Worm (Caenorhabditis elegans): ENCODE results near the gene srx-117.

DNA sequence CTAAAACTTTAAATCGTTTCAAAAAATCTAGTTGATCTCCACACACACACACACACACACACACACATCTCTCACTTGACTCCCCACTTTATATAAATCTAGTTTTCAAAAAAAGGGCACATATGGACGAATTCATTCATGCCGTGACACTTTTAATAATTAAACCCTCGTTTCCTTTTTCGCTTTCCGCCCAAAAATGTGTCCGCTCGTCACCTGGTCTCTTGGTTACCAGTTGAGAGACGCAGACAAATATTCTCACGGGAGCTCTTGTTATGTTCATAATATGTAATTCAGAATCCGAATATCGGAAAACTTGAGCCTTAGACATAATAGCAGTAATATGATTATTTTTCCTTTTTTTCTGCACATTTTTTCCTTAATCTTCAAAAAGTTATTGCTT lies 7.6 kb downstream of the srx-117 start:
- TF ChIP-seq B0310.2 (tag; optimal IDR thresholded peaks at IDR 0.05) = no peak
- TF ChIP-seq aly-1 (tag; optimal IDR thresholded peaks at IDR 0.05) = no peak
- TF ChIP-seq pes-1 (GFP tag; IDR thresholded peaks at IDR 0.05) = no peak
- TF ChIP-seq tbx-11 (GFP tag; IDR thresholded peaks at IDR 0.05) = no peak
- no peak for TF ChIP-seq ama-1 (optimal IDR thresholded peaks at IDR 0.05)
- no peak for TF ChIP-seq hmg-4 (GFP tag; optimal IDR thresholded peaks at IDR 0.05)
- TF ChIP-seq scrt-1 (GFP tag; IDR thresholded peaks at IDR 0.05) = no peak
- TF ChIP-seq tra-4 (tag; optimal IDR thresholded peaks at IDR 0.05) = no peak
- no peak for TF ChIP-seq ceh-13 (GFP tag; optimal IDR thresholded peaks at IDR 0.05)
- no peak for TF ChIP-seq hmbx-1 (tag; optimal IDR thresholded peaks at IDR 0.05)
- TF ChIP-seq tbx-37 (GFP tag; conservative IDR thresholded peaks at IDR 0.05) = no peak
- TF ChIP-seq F13C5.2 (tag; optimal IDR thresholded peaks at IDR 0.05) = no peak

Measured in whole organism, early embryonic.